Worm (Caenorhabditis elegans) whole organism, midembryonic: ENCODE measurements around the gene gpx-5.

ENCODE experiments used
- T22C8.4 ChIP-seq: fragments of 200-800 bp; sonication (Bioruptor generic); IDR thresholded peaks from 2 replicates; pipeline ENCODE4 v1.3.6; 2022; ENCODE audit warnings: missing genetic modification characterization, missing compliant biosample characterization
- cog-1 ChIP-seq: sonication (generic microtip); optimal IDR thresholded peaks from 2 replicates; lab custom pipeline; 2016; ENCODE audit warnings: missing genetic modification characterization, missing compliant biosample characterization
- flt-1 ChIP-seq: fragments of 200-800 bp; sonication (Bioruptor generic); IDR thresholded peaks from 2 replicates; pipeline ENCODE4 v1.3.6; 2022; ENCODE audit warnings: missing genetic modification characterization, missing compliant biosample characterization
- klf-2 ChIP-seq: fragments of 200-800 bp; sonication (Bioruptor generic); conservative IDR thresholded peaks from 2 replicates; pipeline ENCODE4 v1.3.6; 2022; ENCODE audit warnings: missing genetic modification reagents, missing genetic modification characterization, missing compliant biosample characterization
- med-1 ChIP-seq: sonication (generic microtip); optimal IDR thresholded peaks from 2 replicates; lab custom pipeline; 2017; ENCODE audit warnings: missing genetic modification characterization, mild to moderate bottlenecking, missing compliant biosample characterization, antibody characterized with exemption, missing genetic modification reagents; ENCODE audit not compliant: insufficient read depth
- ref-1 ChIP-seq: fragments of 200-800 bp; sonication (Bioruptor generic); conservative IDR thresholded peaks from 2 replicates; pipeline ENCODE4 v1.3.6; 2022; ENCODE audit warnings: missing genetic modification reagents, missing genetic modification characterization, missing compliant biosample characterization
- tab-1 ChIP-seq: fragments of 200-800 bp; sonication (Bioruptor generic); IDR thresholded peaks from 2 replicates; pipeline ENCODE4 v1.3.6; 2022; ENCODE audit warnings: missing genetic modification characterization, missing compliant biosample characterization
- ztf-23 ChIP-seq: fragments of 200-800 bp; sonication (Bioruptor generic); IDR thresholded peaks from 2 replicates; pipeline ENCODE4 v1.3.6; 2022; ENCODE audit warnings: missing genetic modification reagents, missing genetic modification characterization, missing compliant biosample characterization
- ztf-29 ChIP-seq: fragments of 200-800 bp; sonication (Bioruptor generic); IDR thresholded peaks from 2 replicates; pipeline ENCODE4 v1.3.6; 2022; ENCODE audit warnings: missing genetic modification reagents, missing genetic modification characterization, missing compliant biosample characterization

The gpx-5 gene

ce11 chrX:9565881-9566280, 18.6 kb upstream of the gpx-5 start, which contains the start of gene moc-5:
moc-5 (minus strand) TSS chrX:9565981.
- no peak for TF ChIP-seq cog-1 (tag; lab: Kevin White, UChicago)
- TF ChIP-seq T22C8.4 = no peak
- TF ChIP-seq ref-1 = no peak
- no peak for TF ChIP-seq flt-1 (GFP tag; lab: Robert Waterston, UW)
- no peak for TF ChIP-seq tab-1 (GFP tag; lab: Robert Waterston, UW)
- no peak for TF ChIP-seq med-1 (GFP tag; lab: Kevin White, UChicago)
- no peak for TF ChIP-seq klf-2 (GFP tag; lab: Robert Waterston, UW)
- no peak for TF ChIP-seq ztf-23 (GFP tag; lab: Robert Waterston, UW)
- no peak for TF ChIP-seq ztf-29 (GFP tag; lab: Robert Waterston, UW)

- TF ChIP-seq T22C8.4 (no peak), tab-1 (GFP tag; lab: Robert Waterston, UW) (no peak), flt-1 (GFP tag; lab: Robert Waterston, UW) (no peak), med-1 (GFP tag; lab: Kevin White, UChicago) (no peak)
Measured at ce11 chrX:9566429-9566828, 18.0 kb upstream of the gpx-5 start, which contains the start of gene F49E2.2. F49E2.2 (plus strand) TSS chrX:9566729.

- TF ChIP-seq tab-1 (GFP tag; lab: Robert Waterston, UW) = no peak
- no peak for TF ChIP-seq ref-1
- no peak for TF ChIP-seq ztf-23 (GFP tag; lab: Robert Waterston, UW)
- TF ChIP-seq flt-1 (GFP tag; lab: Robert Waterston, UW) = no peak
Measured at ce11 chrX:9568574-9568973, 15.9 kb upstream of the gpx-5 start.

- no peak for TF ChIP-seq ztf-23 (GFP tag; lab: Robert Waterston, UW)
- TF ChIP-seq tab-1 (GFP tag; lab: Robert Waterston, UW) = no peak
- TF ChIP-seq klf-2 (GFP tag; lab: Robert Waterston, UW) = no peak
- no peak for TF ChIP-seq med-1 (GFP tag; lab: Kevin White, UChicago)
- TF ChIP-seq ref-1 = no peak
- TF ChIP-seq ztf-29 (GFP tag; lab: Robert Waterston, UW) = no peak
- no peak for TF ChIP-seq cog-1 (tag; lab: Kevin White, UChicago)
Measured at ce11 chrX:9576928-9577327, 7.5 kb upstream of the gpx-5 start, which contains the start of gene glb-17. glb-17 (minus strand) TSS chrX:9577028.

ce11 chrX:9585584-9586166, 1.2 kb downstream of the gpx-5 start:
- TF ChIP-seq cog-1 (tag; lab: Kevin White, UChicago) (no peak), ref-1 (no peak), ztf-29 (GFP tag; lab: Robert Waterston, UW) (no peak), klf-2 (GFP tag; lab: Robert Waterston, UW) (no peak), flt-1 (GFP tag; lab: Robert Waterston, UW) (no peak), tab-1 (GFP tag; lab: Robert Waterston, UW) (no peak), ztf-23 (GFP tag; lab: Robert Waterston, UW) (no peak), med-1 (GFP tag; lab: Kevin White, UChicago) (no peak), T22C8.4 (no peak)

- TF ChIP-seq ztf-23 (GFP tag; lab: Robert Waterston, UW) (no peak), cog-1 (tag; lab: Kevin White, UChicago) (no peak), flt-1 (GFP tag; lab: Robert Waterston, UW) (no peak), ztf-29 (GFP tag; lab: Robert Waterston, UW) (no peak), ref-1 (no peak), tab-1 (GFP tag; lab: Robert Waterston, UW) (no peak), T22C8.4 (no peak), med-1 (GFP tag; lab: Kevin White, UChicago) (no peak), klf-2 (GFP tag; lab: Robert Waterston, UW) (no peak)
Measured at ce11 chrX:9587642-9588041, 3.2 kb downstream of the gpx-5 start, which contains the start of gene gpx-3. gpx-3 (plus strand) TSS chrX:9587942.

ce11 chrX:9589123-9589522, 4.7 kb downstream of the gpx-5 start, which contains the start of gene del-8:
del-8 (plus strand) TSS chrX:9589423.
- TF ChIP-seq ztf-23 (GFP tag; lab: Robert Waterston, UW) (no peak), tab-1 (GFP tag; lab: Robert Waterston, UW) (no peak), T22C8.4 (no peak), ztf-29 (GFP tag; lab: Robert Waterston, UW) (no peak), flt-1 (GFP tag; lab: Robert Waterston, UW) (no peak), med-1 (GFP tag; lab: Kevin White, UChicago) (no peak), klf-2 (GFP tag; lab: Robert Waterston, UW) (no peak), ref-1 (no peak), cog-1 (tag; lab: Kevin White, UChicago) (no peak)

- no peak for TF ChIP-seq med-1 (GFP tag; lab: Kevin White, UChicago)
- TF ChIP-seq klf-2 (GFP tag; lab: Robert Waterston, UW) = no peak
- TF ChIP-seq tab-1 (GFP tag; lab: Robert Waterston, UW) = no peak
- TF ChIP-seq T22C8.4 = no peak
- no peak for TF ChIP-seq ztf-29 (GFP tag; lab: Robert Waterston, UW)
- TF ChIP-seq cog-1 (tag; lab: Kevin White, UChicago) = no peak
- no peak for TF ChIP-seq ref-1
- TF ChIP-seq flt-1 (GFP tag; lab: Robert Waterston, UW) = no peak
- TF ChIP-seq ztf-23 (GFP tag; lab: Robert Waterston, UW) = no peak
Measured at ce11 chrX:9597299-9597698, 12.8 kb downstream of the gpx-5 start.

ce11 chrX:9602625-9603024, 18.2 kb downstream of the gpx-5 start:
- TF ChIP-seq cog-1 (tag; lab: Kevin White, UChicago) = no peak
- no peak for TF ChIP-seq ref-1
- TF ChIP-seq T22C8.4 = no peak
- no peak for TF ChIP-seq klf-2 (GFP tag; lab: Robert Waterston, UW)
- no peak for TF ChIP-seq tab-1 (GFP tag; lab: Robert Waterston, UW)
- TF ChIP-seq med-1 (GFP tag; lab: Kevin White, UChicago) = no peak
- no peak for TF ChIP-seq flt-1 (GFP tag; lab: Robert Waterston, UW)
- TF ChIP-seq ztf-23 (GFP tag; lab: Robert Waterston, UW) = no peak
